Worm (Caenorhabditis elegans): ENCODE measurements around the gene F54E7.9.

DNA sequence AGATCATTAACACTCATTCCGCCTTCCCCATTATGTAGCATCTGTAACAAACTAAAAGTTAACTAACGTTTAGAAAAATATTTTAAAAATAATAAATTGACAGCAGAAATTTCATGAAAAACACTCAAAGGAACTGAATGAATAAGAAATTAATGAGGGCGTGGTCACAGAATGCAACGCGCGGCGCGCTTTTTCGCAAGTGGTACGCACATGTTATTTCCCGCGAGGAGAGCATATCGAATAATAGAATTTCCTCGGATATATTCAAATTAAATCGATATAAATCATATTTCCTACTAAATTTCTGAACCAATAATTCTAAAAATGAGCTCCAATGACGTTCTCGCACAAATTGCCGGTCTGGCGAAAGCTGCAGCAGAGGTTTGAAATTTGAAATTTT lies 15.0 kb upstream of the F54E7.9 start, which contains the start of the genes abi-1 and arle-14:
- no peak for TF ChIP-seq ama-1 (optimal IDR thresholded peaks at IDR 0.05)
- no peak for TF ChIP-seq hnd-1 (tag; optimal IDR thresholded peaks at IDR 0.05)
- TF ChIP-seq ceh-36 (tag; optimal IDR thresholded peaks at IDR 0.05) = no peak
- TF ChIP-seq tbx-11 (GFP tag; IDR thresholded peaks at IDR 0.05) = no peak
- no peak for TF ChIP-seq sea-1 (GFP tag; conservative IDR thresholded peaks at IDR 0.05)
- TF ChIP-seq F13C5.2 (tag; optimal IDR thresholded peaks at IDR 0.05) = peak; percentile 61
- no peak for TF ChIP-seq ets-7 (tag; optimal IDR thresholded peaks at IDR 0.05)
- no peak for TF ChIP-seq aly-1 (tag; optimal IDR thresholded peaks at IDR 0.05)
- TF ChIP-seq scrt-1 (GFP tag; IDR thresholded peaks at IDR 0.05) = no peak
- no peak for TF ChIP-seq tbx-37 (GFP tag; conservative IDR thresholded peaks at IDR 0.05)
- TF ChIP-seq flt-1 (GFP tag; IDR thresholded peaks at IDR 0.05) = no peak
- no peak for TF ChIP-seq ceh-13 (GFP tag; optimal IDR thresholded peaks at IDR 0.05)
- no peak for TF ChIP-seq hmg-4 (GFP tag; optimal IDR thresholded peaks at IDR 0.05)
